Fruit fly (Drosophila melanogaster) whole organism, wandering third instar larva: Measurements from ENCODE around the gene fend.

Experiments
- Abd-B ChIP-seq: fragments of >200 bp; optimal IDR thresholded peaks from 2 replicates; lab custom pipeline; 2017; ENCODE audit warnings: missing biosample characterization, missing genetic modification characterization
- CG32264 ChIP-seq: fragments of 200-800 bp; sonication (Bioruptor generic); optimal IDR thresholded peaks from 2 replicates; lab custom pipeline; 2016; ENCODE audit warnings: missing biosample characterization, missing genetic modification characterization
- CG9705 ChIP-seq: fragments of 200-800 bp; sonication (Bioruptor generic); optimal IDR thresholded peaks from 2 replicates; lab custom pipeline; 2018; ENCODE audit warnings: missing biosample characterization, mild to moderate bottlenecking, missing genetic modification characterization
- CrebA ChIP-seq: fragments of 200-800 bp; sonication (Bioruptor generic); optimal IDR thresholded peaks from 2 replicates; lab custom pipeline; 2016; ENCODE audit warnings: missing biosample characterization, mild to moderate bottlenecking, missing genetic modification characterization, borderline replicate concordance
- Dfd ChIP-seq: fragments of >200 bp; optimal IDR thresholded peaks from 2 replicates; lab custom pipeline; 2017; ENCODE audit warnings: missing biosample characterization, missing genetic modification characterization
- HLH106 ChIP-seq: fragments of 200-800 bp; optimal IDR thresholded peaks from 3 replicates; lab custom pipeline; 2019; ENCODE audit warnings: missing biosample characterization, mild to moderate bottlenecking, missing genetic modification characterization, moderate library complexity
- Hnf4 ChIP-seq: fragments of 200-800 bp; sonication (Bioruptor generic); optimal IDR thresholded peaks from 2 replicates; lab custom pipeline; 2016; ENCODE audit warnings: missing biosample characterization, mild to moderate bottlenecking, missing genetic modification characterization
- Hr78 ChIP-seq: fragments of >200 bp; optimal IDR thresholded peaks from 2 replicates; lab custom pipeline; 2017; ENCODE audit warnings: missing biosample characterization, missing genetic modification characterization
- Hr83 ChIP-seq: fragments of 200-300 bp; sonication (Bioruptor generic); optimal IDR thresholded peaks from 2 replicates; lab custom pipeline; 2016; ENCODE audit warnings: missing biosample characterization, mild to moderate bottlenecking, missing genetic modification characterization, moderate library complexity; ENCODE audit not compliant: poor library complexity, severe bottlenecking
- Jra ChIP-seq: sonication (Bioruptor generic); optimal IDR thresholded peaks from 2 replicates; lab custom pipeline; 2016; ENCODE audit warnings: missing biosample characterization, missing genetic modification characterization
- Mio ChIP-seq: sonication (Bioruptor generic); optimal IDR thresholded peaks from 2 replicates; lab custom pipeline; 2016; ENCODE audit warnings: missing biosample characterization, missing genetic modification characterization
- N ChIP-seq: fragments of >200 bp; optimal IDR thresholded peaks from 2 replicates; lab custom pipeline; 2018; ENCODE audit warnings: missing biosample characterization, missing external identifiers, missing genetic modification characterization
- OdsH ChIP-seq: fragments of 200-800 bp; sonication (Bioruptor generic); optimal IDR thresholded peaks from 2 replicates; lab custom pipeline; 2016; ENCODE audit warnings: missing biosample characterization, mild to moderate bottlenecking, missing genetic modification characterization
- Sp1 ChIP-seq: fragments of 200-800 bp; sonication (Bioruptor generic); optimal IDR thresholded peaks from 3 replicates; lab custom pipeline; 2019; ENCODE audit warnings: missing biosample characterization, mild to moderate bottlenecking, missing genetic modification characterization, moderate library complexity
- br ChIP-seq: fragments of 200-800 bp; sonication (Bioruptor generic); optimal IDR thresholded peaks from 2 replicates; lab custom pipeline; 2016; ENCODE audit warnings: missing biosample characterization, missing genetic modification characterization
- brk ChIP-seq: fragments of 200-800 bp; sonication (Bioruptor generic); optimal IDR thresholded peaks from 2 replicates; lab custom pipeline; 2016; ENCODE audit warnings: missing biosample characterization, mild to moderate bottlenecking, missing genetic modification characterization
- dl ChIP-seq, 2 experiments: fragments of 175-275, 200-275 bp in 1 of 2; fragments of 200-275 bp in 1 of 2; sonication (Bioruptor generic); optimal IDR thresholded peaks; lab custom pipeline; 2018; ENCODE audit warnings: mild to moderate bottlenecking in 2 of 2, missing biosample characterization in 2 of 2, missing genetic modification characterization in 2 of 2, moderate library complexity in 2 of 2; ENCODE audit not compliant: partially characterized antibody in 2 of 2, insufficient read depth in 1 of 2
- dmrt93B ChIP-seq: fragments of 200-800 bp; sonication (Bioruptor generic); optimal IDR thresholded peaks from 2 replicates; lab custom pipeline; 2018; ENCODE audit warnings: missing biosample characterization, mild to moderate bottlenecking, missing genetic modification characterization
- dsf ChIP-seq: sonication (Bioruptor generic); optimal IDR thresholded peaks from 2 replicates; lab custom pipeline; 2016; ENCODE audit warnings: missing biosample characterization, missing genetic modification characterization, borderline replicate concordance
- ey ChIP-seq: fragments of 200-800 bp; sonication (Bioruptor generic); optimal IDR thresholded peaks from 2 replicates; lab custom pipeline; 2016; ENCODE audit warnings: missing biosample characterization, missing genetic modification characterization
- foxo ChIP-seq, 2 experiments: fragments of 200-800 bp; sonication (Bioruptor generic); optimal IDR thresholded peaks; 2 replicates in 1 of 2; 3 replicates in 1 of 2; lab custom pipeline; 2016 to 2017; ENCODE audit warnings: missing biosample characterization in 2 of 2, missing genetic modification characterization in 2 of 2
- fru ChIP-seq: fragments of 200-800 bp; sonication (Bioruptor generic); optimal IDR thresholded peaks from 3 replicates; lab custom pipeline; 2016; ENCODE audit warnings: missing biosample characterization, mild to moderate bottlenecking, missing genetic modification characterization
- h ChIP-seq: fragments of 200-800 bp; sonication (Bioruptor generic); optimal IDR thresholded peaks from 3 replicates; lab custom pipeline; 2016; ENCODE audit warnings: missing biosample characterization, mild to moderate bottlenecking, missing genetic modification characterization
- jim ChIP-seq: fragments of 175-275, 200-325 bp; sonication (Bioruptor generic); optimal IDR thresholded peaks from 2 replicates; lab custom pipeline; 2016; ENCODE audit warnings: missing biosample characterization, mild to moderate bottlenecking, missing genetic modification characterization
- lola ChIP-seq: fragments of >200 bp; optimal IDR thresholded peaks from 2 replicates; lab custom pipeline; 2017; ENCODE audit warnings: missing biosample characterization, missing genetic modification characterization
- pan ChIP-seq: fragments of >200 bp; optimal IDR thresholded peaks from 2 replicates; lab custom pipeline; 2017
- sage ChIP-seq: fragments of 200-800 bp; sonication (Bioruptor generic); optimal IDR thresholded peaks from 2 replicates; lab custom pipeline; 2016; ENCODE audit warnings: missing biosample characterization, mild to moderate bottlenecking, missing genetic modification characterization
- sv ChIP-seq: fragments of 200-800 bp; sonication (Bioruptor generic); optimal IDR thresholded peaks from 3 replicates; lab custom pipeline; 2016; ENCODE audit warnings: missing biosample characterization, missing genetic modification characterization
- tai ChIP-seq: sonication (Bioruptor generic); optimal IDR thresholded peaks from 2 replicates; lab custom pipeline; 2016; ENCODE audit warnings: missing biosample characterization, missing genetic modification characterization

Gene fend

DNA sequence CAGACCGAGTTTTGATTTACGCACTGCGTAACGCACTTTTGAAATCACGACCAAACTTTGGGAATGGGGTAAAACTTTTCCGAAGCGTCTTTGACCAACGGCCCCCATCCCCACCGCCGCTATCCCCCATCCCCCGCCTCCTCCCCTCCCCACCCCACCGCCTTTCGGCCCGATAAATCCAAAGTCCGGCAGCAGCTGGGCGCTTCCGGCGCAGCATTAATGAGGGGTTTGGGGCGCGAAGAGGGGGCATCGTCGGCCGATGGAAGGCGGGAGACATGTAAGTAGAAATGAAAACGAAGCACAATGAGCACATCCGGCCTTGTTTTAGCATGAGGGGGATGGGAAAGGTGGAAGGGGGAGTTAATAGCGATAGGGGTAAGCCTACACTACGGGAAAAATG lies 4.2 kb upstream of the fend start:
- TF ChIP-seq CG9705 (no peak), sage (GFP tag; lab: Kevin White, UChicago) (no peak), Hr78 (GFP tag; lab: Kevin White, UChicago) (no peak), Sp1 (no peak), tai (GFP tag; lab: Kevin White, UChicago) (no peak), dsf (GFP tag; lab: Kevin White, UChicago) (no peak)

DNA sequence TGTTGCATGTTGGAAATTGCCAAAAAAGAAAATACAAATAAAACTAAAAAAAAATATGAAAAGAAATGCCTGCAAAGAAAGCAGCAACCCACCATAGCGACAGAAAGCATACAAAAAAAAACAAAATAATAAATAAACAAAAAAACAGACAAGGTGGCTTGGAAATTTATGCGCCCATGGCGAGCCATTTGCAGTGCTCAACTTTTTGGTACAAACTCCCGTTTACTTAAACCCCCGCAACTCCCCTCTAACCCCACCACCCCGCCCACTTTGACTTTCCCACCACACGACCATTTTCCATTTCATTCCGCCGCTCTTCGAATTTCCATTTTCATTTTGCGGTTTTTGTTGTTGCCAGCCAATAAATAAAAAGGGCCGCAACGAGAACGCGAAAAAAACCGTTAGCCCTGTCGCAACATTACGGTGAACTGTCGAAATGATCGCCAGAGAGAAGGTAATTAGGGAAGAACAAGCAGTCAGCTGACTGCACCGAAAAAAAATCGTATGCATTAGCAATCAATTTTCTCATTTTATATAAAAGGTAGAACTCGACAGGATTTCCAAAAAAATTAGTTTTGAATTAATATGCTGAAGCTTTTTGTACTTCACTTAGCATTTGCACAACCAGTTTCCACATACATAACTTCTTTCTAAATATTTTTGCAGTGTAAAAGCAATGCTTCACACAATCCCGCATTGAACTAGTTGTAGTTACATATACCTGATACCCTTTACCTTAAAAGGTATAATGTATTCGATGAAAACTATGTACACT lies 2.1 kb upstream of the fend start:
- no peak for TF ChIP-seq dsf (GFP tag; lab: Kevin White, UChicago)
- no peak for TF ChIP-seq CrebA
- no peak for TF ChIP-seq Sp1
- TF ChIP-seq Jra: no peak
- TF ChIP-seq Abd-B (GFP tag; lab: Kevin White, UChicago): no peak
- no peak for TF ChIP-seq dmrt93B (GFP tag; lab: Kevin White, UChicago)
- TF ChIP-seq pan (lab: Kevin White, UChicago): no peak
- no peak for TF ChIP-seq OdsH (GFP tag; lab: Kevin White, UChicago)
- no peak for TF ChIP-seq Dfd (GFP tag; lab: Kevin White, UChicago)
- TF ChIP-seq jim (GFP tag; lab: Kevin White, UChicago): no peak
- no peak for TF ChIP-seq dl (GFP tag; optimal IDR thresholded peaks at IDR 0.05; lab: Kevin White, UChicago; ENCODE audit: insufficient read depth in 1 of 2, partially characterized antibody in 2 of 2)
- no peak for TF ChIP-seq HLH106 (tag; lab: Kevin White, UChicago)
- TF ChIP-seq Hr83: no peak
- TF ChIP-seq CG32264 (GFP tag; lab: Kevin White, UChicago): no peak
- no peak for TF ChIP-seq Hnf4 (GFP tag; lab: Kevin White, UChicago)

DNA sequence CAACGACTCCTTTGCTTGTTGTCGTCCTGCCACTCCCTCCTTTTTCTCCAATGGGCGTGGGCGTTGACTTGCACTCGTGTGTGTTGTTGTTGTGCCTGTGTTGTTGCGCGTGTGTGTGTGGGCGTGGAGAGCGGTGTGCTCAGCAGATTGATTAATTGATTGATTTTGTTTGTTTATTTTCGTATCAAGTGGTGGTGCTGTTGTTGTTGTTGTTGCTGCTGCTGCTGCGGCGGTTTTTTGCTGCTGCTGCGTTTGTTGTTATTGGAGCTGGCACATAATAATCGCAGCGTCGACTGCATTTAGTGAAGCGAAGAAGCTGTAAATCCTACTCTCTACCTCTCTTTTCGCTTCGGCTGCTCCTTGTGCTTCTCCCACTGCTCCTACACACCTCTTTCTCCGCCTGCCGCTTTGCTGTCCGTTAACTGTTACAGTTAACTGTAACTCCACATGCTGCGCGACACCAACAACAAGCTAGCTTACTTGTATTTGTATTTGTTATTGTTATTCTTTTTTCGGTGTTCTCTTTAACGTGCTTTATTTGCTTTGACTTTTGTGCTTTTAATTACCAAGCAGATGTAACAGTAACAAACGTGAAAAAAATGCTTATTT lies 554 bp downstream of the fend start:
- TF ChIP-seq fru (GFP tag; lab: Kevin White, UChicago) (no peak), brk (GFP tag; lab: Kevin White, UChicago) (no peak), Abd-B (GFP tag; lab: Kevin White, UChicago) (no peak), dmrt93B (GFP tag; lab: Kevin White, UChicago) (no peak), foxo (GFP tag; optimal IDR thresholded peaks at IDR 0.05; lab: Kevin White, UChicago) (no peak), Dfd (GFP tag; lab: Kevin White, UChicago) (peak; percentile 22), ey (GFP tag; lab: Kevin White, UChicago) (no peak)

DNA sequence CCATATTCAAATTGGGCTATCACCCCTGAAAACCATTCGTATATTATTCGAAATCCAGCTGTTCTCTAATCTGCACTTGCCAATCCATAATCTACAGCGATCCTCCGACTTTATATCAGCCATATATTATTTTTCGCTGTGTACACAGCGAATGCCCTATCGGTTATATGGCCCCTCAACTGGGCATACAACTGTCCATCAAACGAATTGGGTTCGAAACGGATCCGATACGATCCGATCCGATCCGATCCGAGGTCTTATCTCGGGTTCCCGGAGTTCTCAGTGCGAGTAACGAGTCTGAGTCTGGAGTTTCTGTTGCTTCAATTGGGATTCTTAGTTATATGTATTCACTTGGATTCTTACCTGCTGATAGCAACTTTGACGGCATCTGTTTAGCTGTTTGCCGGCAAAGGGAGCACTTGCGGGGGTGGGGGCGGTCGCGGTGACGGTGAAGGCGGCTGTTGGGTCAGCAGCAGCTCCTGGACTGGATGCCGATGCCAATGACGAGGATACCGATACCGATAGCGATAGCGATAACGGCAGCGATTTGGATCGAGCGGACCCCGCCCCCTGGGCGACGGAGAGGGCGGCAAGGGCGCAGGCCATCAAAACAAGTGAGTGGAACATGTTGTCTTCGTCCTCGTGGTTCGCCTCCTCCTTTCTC lies 1.2 kb downstream of the fend start:
- TF ChIP-seq Hr83 (no peak), dmrt93B (GFP tag; lab: Kevin White, UChicago) (no peak), brk (GFP tag; lab: Kevin White, UChicago) (no peak), CG32264 (GFP tag; lab: Kevin White, UChicago) (no peak), dsf (GFP tag; lab: Kevin White, UChicago) (no peak), foxo (GFP tag; optimal IDR thresholded peaks at IDR 0.05; lab: Kevin White, UChicago) (no peak)
- TF ChIP-seq, all 38 proteins: peak for 0

DNA sequence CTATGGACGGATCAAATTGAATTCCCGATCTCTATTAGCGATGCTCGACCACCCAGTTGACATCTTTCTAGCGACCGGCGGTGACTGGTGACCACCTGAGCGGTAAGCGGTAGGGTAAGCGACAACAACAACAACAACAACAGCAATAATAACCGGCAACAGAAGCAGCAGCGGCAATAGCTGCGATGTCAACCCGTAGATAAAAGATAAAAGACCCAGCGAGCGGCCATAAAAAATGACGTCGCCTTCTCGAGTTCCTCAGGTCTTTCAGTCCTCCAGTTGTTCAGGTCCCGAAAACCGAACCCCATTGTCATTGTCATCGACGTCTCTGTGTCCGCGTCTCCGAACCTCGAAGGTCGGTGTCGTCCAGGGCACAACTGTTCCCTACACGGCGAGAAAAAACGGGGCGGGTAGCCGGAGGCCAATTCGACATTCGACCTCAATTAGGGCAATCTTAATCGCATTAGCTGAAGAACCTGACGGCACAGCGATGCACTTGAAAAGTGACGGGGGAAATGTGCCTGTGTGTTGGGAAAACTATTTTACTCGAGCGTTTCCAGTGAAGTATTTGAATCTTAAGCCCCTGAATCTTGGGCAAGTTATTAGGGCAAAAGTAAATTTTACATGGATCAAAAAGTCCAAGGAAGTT lies 2.2 kb downstream of the fend start:
- no peak for TF ChIP-seq tai (GFP tag; lab: Kevin White, UChicago)
- no peak for TF ChIP-seq h (GFP tag; lab: Kevin White, UChicago)
- no peak for TF ChIP-seq dl (GFP tag; optimal IDR thresholded peaks at IDR 0.05; lab: Kevin White, UChicago; ENCODE audit: insufficient read depth in 1 of 2, partially characterized antibody in 2 of 2)
- TF ChIP-seq Sp1: no peak
- no peak for TF ChIP-seq jim (GFP tag; lab: Kevin White, UChicago)
- no peak for TF ChIP-seq CG9705
- no peak for TF ChIP-seq Abd-B (GFP tag; lab: Kevin White, UChicago)
- no peak for TF ChIP-seq N (GFP tag; lab: Kevin White, UChicago)
- no peak for TF ChIP-seq lola
- no peak for TF ChIP-seq Mio
- TF ChIP-seq br: no peak
- no peak for TF ChIP-seq Hr83
- no peak for TF ChIP-seq dmrt93B (GFP tag; lab: Kevin White, UChicago)
- TF ChIP-seq sv (GFP tag; lab: Kevin White, UChicago): no peak
- no peak for TF ChIP-seq dsf (GFP tag; lab: Kevin White, UChicago)
